Fruit fly (Drosophila melanogaster) whole organism, embryonic: ENCODE results near the gene Ufd1.

Experiments
- Abd-B ChIP-seq: fragments of 200-800 bp; sonication (Bioruptor generic); optimal IDR thresholded peaks from 2 replicates; lab custom pipeline; 2018; ENCODE audit warnings: missing biosample characterization, mild to moderate bottlenecking, missing genetic modification characterization, moderate library complexity
- CG1024 ChIP-seq: fragments of 200-800 bp; sonication (Bioruptor generic); IDR thresholded peaks from 2 replicates; pipeline ENCODE4 v1.3.6; 2022; ENCODE audit warnings: missing biosample characterization, missing genetic modification characterization
- CG10366 ChIP-seq: fragments of 200-800 bp; sonication (Bioruptor generic); IDR thresholded peaks from 2 replicates; pipeline ENCODE4 v1.3.6; 2022; ENCODE audit warnings: missing biosample characterization, missing genetic modification characterization
- CG11560 ChIP-seq: fragments of 200-800 bp; sonication (Bioruptor generic); IDR thresholded peaks from 3 replicates; pipeline ENCODE4 v1.3.6; 2022; ENCODE audit warnings: missing biosample characterization, missing genetic modification characterization
- CG11695 ChIP-seq: fragments of 200-800 bp; sonication (Bioruptor generic); IDR thresholded peaks from 3 replicates; pipeline ENCODE4 v1.3.6; 2022; ENCODE audit warnings: missing biosample characterization, missing genetic modification characterization
- CG14014 ChIP-seq: fragments of 200-800 bp; sonication (Bioruptor generic); IDR thresholded peaks from 2 replicates; pipeline ENCODE4 v1.3.6; 2022; ENCODE audit warnings: missing biosample characterization, missing genetic modification characterization
- CG16863 ChIP-seq: fragments of 200-800 bp; sonication (Bioruptor generic); optimal IDR thresholded peaks from 3 replicates; lab custom pipeline; 2016; ENCODE audit warnings: missing biosample characterization, missing genetic modification characterization
- CG17829 ChIP-seq: fragments of 200-800 bp; optimal IDR thresholded peaks from 2 replicates; lab custom pipeline; 2019; ENCODE audit warnings: missing biosample characterization, mild to moderate bottlenecking, missing genetic modification characterization, moderate library complexity
- CG17912 ChIP-seq: fragments of 200-800 bp; sonication (Bioruptor generic); optimal IDR thresholded peaks from 2 replicates; lab custom pipeline; 2018; ENCODE audit warnings: missing biosample characterization, mild to moderate bottlenecking, missing genetic modification characterization
- CG1792 ChIP-seq: fragments of 200-800 bp; sonication (Bioruptor generic); optimal IDR thresholded peaks from 2 replicates; lab custom pipeline; 2016; ENCODE audit warnings: missing biosample characterization, missing genetic modification characterization
- CG18764 ChIP-seq: fragments of 200-800 bp; sonication (Bioruptor generic); optimal IDR thresholded peaks from 3 replicates; lab custom pipeline; 2016; ENCODE audit warnings: missing biosample characterization, missing genetic modification characterization
- CG2129 ChIP-seq: fragments of 200-800 bp; sonication (Bioruptor generic); IDR thresholded peaks from 2 replicates; pipeline ENCODE4 v1.3.6; 2022; ENCODE audit warnings: missing biosample characterization, missing genetic modification characterization; ENCODE audit not compliant: partially characterized antibody
- CG31224 ChIP-seq: fragments of 200-800 bp; sonication (Bioruptor generic); IDR thresholded peaks from 2 replicates; pipeline ENCODE4 v1.3.6; 2022; ENCODE audit warnings: missing biosample characterization, missing genetic modification characterization
- CG3281 ChIP-seq: fragments of 200-800 bp; sonication (Bioruptor generic); optimal IDR thresholded peaks from 3 replicates; lab custom pipeline; 2017; ENCODE audit warnings: missing biosample characterization, mild to moderate bottlenecking, missing genetic modification characterization
- CG33557 ChIP-seq: fragments of 200-800 bp; sonication (Bioruptor generic); optimal IDR thresholded peaks from 2 replicates; lab custom pipeline; 2019; ENCODE audit warnings: missing biosample characterization, mild to moderate bottlenecking, missing genetic modification characterization, moderate library complexity
- CG5180 ChIP-seq: fragments of 200-800 bp; sonication (Bioruptor generic); optimal IDR thresholded peaks from 3 replicates; lab custom pipeline; 2017; ENCODE audit warnings: missing biosample characterization, missing genetic modification characterization, mild to moderate bottlenecking, moderate library complexity, missing genetic modification reagents
- CkIIα-i1 ChIP-seq: fragments of 200-800 bp; sonication (Bioruptor generic); IDR thresholded peaks from 2 replicates; pipeline ENCODE4 v1.3.6; 2022; ENCODE audit warnings: missing biosample characterization, missing genetic modification characterization
- D19B ChIP-seq: fragments of 200-800 bp; sonication (Bioruptor generic); optimal IDR thresholded peaks from 2 replicates; lab custom pipeline; 2017; ENCODE audit warnings: missing biosample characterization, mild to moderate bottlenecking, missing genetic modification characterization
- E2f2 ChIP-seq: fragments of 200-800 bp; sonication (Bioruptor generic); IDR thresholded peaks from 2 replicates; pipeline ENCODE4 v1.3.6; 2022; ENCODE audit warnings: missing biosample characterization, missing genetic modification characterization
- Fer1 ChIP-seq: fragments of 200-800 bp; sonication (Bioruptor generic); optimal IDR thresholded peaks from 2 replicates; lab custom pipeline; 2017; ENCODE audit warnings: missing biosample characterization, mild to moderate bottlenecking, missing genetic modification characterization
- H15 ChIP-seq: fragments of 200-800 bp; sonication (Bioruptor generic); IDR thresholded peaks from 3 replicates; pipeline ENCODE4 v1.3.6; 2022; ENCODE audit warnings: missing biosample characterization, missing genetic modification characterization
- Lim3 ChIP-seq: fragments of 200-800 bp; sonication (Bioruptor generic); IDR thresholded peaks from 2 replicates; pipeline ENCODE4 v1.3.6; 2022; ENCODE audit warnings: missing biosample characterization, missing genetic modification characterization
- MBD-R2 ChIP-seq: fragments of 200-800 bp; sonication (Bioruptor generic); IDR thresholded peaks from 2 replicates; pipeline ENCODE4 v1.3.6; 2022; ENCODE audit warnings: missing biosample characterization, missing genetic modification characterization
- MTF-1 ChIP-seq: fragments of 200-800 bp; sonication (Bioruptor generic); optimal IDR thresholded peaks from 2 replicates; lab custom pipeline; 2018; ENCODE audit warnings: missing biosample characterization, mild to moderate bottlenecking, missing genetic modification characterization, borderline replicate concordance
- Mes4 ChIP-seq: fragments of 200-800 bp; sonication (Bioruptor generic); optimal IDR thresholded peaks from 2 replicates; lab custom pipeline; 2016; ENCODE audit warnings: missing biosample characterization, missing genetic modification characterization
- Rfx ChIP-seq: fragments of 200-800 bp; sonication (Bioruptor generic); IDR thresholded peaks from 2 replicates; pipeline ENCODE4 v1.3.6; 2022; ENCODE audit warnings: missing biosample characterization, missing genetic modification characterization
- Side ChIP-seq: fragments of 200-800 bp; sonication (Bioruptor generic); optimal IDR thresholded peaks from 2 replicates; lab custom pipeline; 2016; ENCODE audit warnings: missing biosample characterization, missing genetic modification characterization
- bbx ChIP-seq: fragments of 200-800 bp; sonication (Bioruptor generic); IDR thresholded peaks from 2 replicates; pipeline ENCODE4 v1.3.6; 2022; ENCODE audit warnings: missing biosample characterization, missing genetic modification characterization; ENCODE audit not compliant: partially characterized antibody
- bigmax ChIP-seq: fragments of 200-800 bp; sonication (Bioruptor generic); optimal IDR thresholded peaks from 2 replicates; lab custom pipeline; 2018; ENCODE audit warnings: missing biosample characterization, mild to moderate bottlenecking, missing genetic modification characterization
- bowl ChIP-seq: fragments of 200-800 bp; sonication (Bioruptor generic); IDR thresholded peaks from 2 replicates; pipeline ENCODE4 v1.3.6; 2022; ENCODE audit warnings: missing biosample characterization, missing genetic modification characterization
- cg ChIP-seq: fragments of 200-800 bp; sonication (Bioruptor generic); optimal IDR thresholded peaks from 3 replicates; lab custom pipeline; 2019; ENCODE audit warnings: missing biosample characterization, mild to moderate bottlenecking, missing genetic modification characterization, moderate library complexity
- chm ChIP-seq: fragments of 200-800 bp; sonication (Bioruptor generic); IDR thresholded peaks from 2 replicates; pipeline ENCODE4 v1.3.6; 2022; ENCODE audit warnings: missing biosample characterization, missing genetic modification characterization
- chn ChIP-seq: fragments of 200-800 bp; sonication (Bioruptor generic); optimal IDR thresholded peaks from 2 replicates; lab custom pipeline; 2016; ENCODE audit warnings: missing biosample characterization, missing genetic modification characterization
- fu2 ChIP-seq: fragments of 200-800 bp; sonication (Bioruptor generic); optimal IDR thresholded peaks from 2 replicates; lab custom pipeline; 2016; ENCODE audit warnings: missing biosample characterization, missing genetic modification characterization
- grau ChIP-seq: fragments of 200-800 bp; optimal IDR thresholded peaks from 3 replicates; lab custom pipeline; 2019; ENCODE audit warnings: missing biosample characterization, mild to moderate bottlenecking, missing genetic modification characterization, moderate library complexity
- ham ChIP-seq: fragments of 200-800 bp; sonication (Bioruptor generic); IDR thresholded peaks from 2 replicates; pipeline ENCODE4 v1.3.6; 2022; ENCODE audit warnings: missing biosample characterization, missing genetic modification characterization
- hkb ChIP-seq, 2 experiments: fragments of 200-800 bp in 1 of 2; fragments of >200 bp in 1 of 2; sonication (Bioruptor generic) in 1 of 2; IDR thresholded peaks in 1 of 2; optimal IDR thresholded peaks in 1 of 2; 2 replicates each; pipeline versions ENCODE4 v1.3.6 to Lab custom; 2017 to 2022; ENCODE audit warnings: missing biosample characterization in 1 of 2, missing genetic modification characterization in 1 of 2
- knrl ChIP-seq: fragments of 200-800 bp; sonication (Bioruptor generic); IDR thresholded peaks from 3 replicates; pipeline ENCODE4 v1.3.6; 2022; ENCODE audit warnings: missing biosample characterization, missing genetic modification characterization; ENCODE audit not compliant: partially characterized antibody
- lab ChIP-seq: fragments of 200-800 bp; sonication (Bioruptor generic); optimal IDR thresholded peaks from 3 replicates; lab custom pipeline; 2017; ENCODE audit warnings: missing biosample characterization, missing genetic modification characterization, mild to moderate bottlenecking, moderate library complexity, missing genetic modification reagents
- mam ChIP-seq: fragments of 200-800 bp; sonication (Bioruptor generic); optimal IDR thresholded peaks from 3 replicates; lab custom pipeline; 2016; ENCODE audit warnings: missing biosample characterization, missing genetic modification characterization
- peb ChIP-seq: fragments of 200-800 bp; sonication (Bioruptor generic); IDR thresholded peaks from 2 replicates; pipeline ENCODE4 v1.3.6; 2022; ENCODE audit warnings: missing biosample characterization, missing genetic modification characterization
- prd ChIP-seq, 3 experiments: fragments of >200 bp in 2 of 3; fragments of 200-800 bp in 1 of 3; sonication (Bioruptor generic) in 1 of 3; optimal IDR thresholded peaks in 2 of 3; IDR thresholded peaks in 1 of 3; 2 replicates in 2 of 3; 3 replicates in 1 of 3; pipeline versions ENCODE4 v1.3.6 to Lab custom; 2017 to 2022; ENCODE audit warnings: missing biosample characterization in 1 of 3, missing genetic modification characterization in 1 of 3
- sima ChIP-seq: fragments of 200-800 bp; sonication (Bioruptor generic); optimal IDR thresholded peaks from 2 replicates; lab custom pipeline; 2016; ENCODE audit warnings: missing biosample characterization, missing genetic modification characterization
- slp2 ChIP-seq: fragments of 200-800 bp; sonication (Bioruptor generic); optimal IDR thresholded peaks from 2 replicates; lab custom pipeline; 2016; ENCODE audit warnings: missing biosample characterization, missing genetic modification characterization
- tll ChIP-seq, 2 experiments: fragments of 200-800 bp in 1 of 2; fragments of >200 bp in 1 of 2; sonication (Bioruptor generic) in 1 of 2; optimal IDR thresholded peaks; 2 replicates each; lab custom pipeline; 2017 to 2019; ENCODE audit warnings: missing biosample characterization in 2 of 2, missing genetic modification characterization in 2 of 2, mild to moderate bottlenecking in 1 of 2, moderate library complexity in 1 of 2
- usp ChIP-seq: fragments of >200 bp; optimal IDR thresholded peaks from 2 replicates; lab custom pipeline; 2017; ENCODE audit warnings: missing biosample characterization, missing genetic modification characterization
- wek ChIP-seq: fragments of 200-800 bp; sonication (Bioruptor generic); optimal IDR thresholded peaks from 3 replicates; lab custom pipeline; 2018; ENCODE audit warnings: missing biosample characterization, mild to moderate bottlenecking, missing genetic modification characterization, moderate library complexity
- zen2 ChIP-seq: fragments of 200-800 bp; sonication (Bioruptor generic); IDR thresholded peaks from 3 replicates; pipeline ENCODE4 v1.3.6; 2022; ENCODE audit warnings: missing biosample characterization, missing genetic modification characterization; ENCODE audit not compliant: partially characterized antibody
- zfh2 ChIP-seq: fragments of 200-800 bp; sonication (Bioruptor generic); optimal IDR thresholded peaks from 2 replicates; lab custom pipeline; 2016; ENCODE audit warnings: missing biosample characterization, missing genetic modification characterization

Gene Ufd1

DNA sequence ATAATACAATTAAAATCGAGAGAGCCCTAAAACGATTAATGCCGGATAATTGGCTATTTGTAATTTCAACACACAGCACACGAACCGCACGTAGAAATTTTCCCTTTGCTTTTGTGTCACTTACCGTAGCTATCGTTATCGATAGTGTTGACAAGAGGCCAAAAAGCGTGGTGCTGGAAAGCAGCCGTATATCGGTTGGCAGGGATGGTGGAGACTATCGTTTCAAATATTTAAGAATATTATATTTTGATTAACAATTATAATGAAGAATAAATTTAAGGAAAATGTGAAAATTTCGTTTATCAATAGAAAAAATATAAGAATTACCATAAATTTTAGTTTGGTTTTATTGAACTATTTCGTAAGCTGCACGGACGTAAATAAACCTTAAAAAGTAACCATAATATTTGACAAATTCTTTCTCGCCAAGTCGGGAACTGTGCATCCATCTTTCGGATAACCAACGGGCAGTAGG, 29.9 kb downstream of the Ufd1 start, which contains the start of gene JIL-1 (continued):
- TF ChIP-seq Side: no peak
- peak; percentile 87 for TF ChIP-seq knrl
- TF ChIP-seq Rfx (GFP tag; lab: Robert Waterston, UW): peak; percentile 94
- TF ChIP-seq CG33557: peak; percentile 28
- no peak; the same call in 1 of the 2 replicates for TF ChIP-seq CG1024 (GFP tag; lab: Robert Waterston, UW)
- peak; percentile 30 for TF ChIP-seq CG18764
- peak; percentile 26 for TF ChIP-seq Abd-B
- TF ChIP-seq CG31224 (GFP tag; lab: Robert Waterston, UW): peak; percentile 65
- TF ChIP-seq Lim3 (GFP tag; lab: Robert Waterston, UW): no peak
- peak; percentile 65 for TF ChIP-seq CG10366 (GFP tag; lab: Robert Waterston, UW)
- no peak for TF ChIP-seq prd (optimal IDR thresholded peaks at IDR 0.05; lab: Kevin White, UChicago)
- TF ChIP-seq prd (GFP tag; IDR thresholded peaks at IDR 0.05; lab: Robert Waterston, UW): peak; percentile 72; the same call in 2 of the 3 replicates
- TF ChIP-seq H15 (GFP tag; lab: Robert Waterston, UW): peak; percentile 24; the same call in 1 of the 3 replicates
- peak; percentile 49 for TF ChIP-seq E2f2 (GFP tag; lab: Robert Waterston, UW)
- TF ChIP-seq CG16863: no peak
- TF ChIP-seq zfh2 (GFP tag; lab: Kevin White, UChicago): peak; percentile 71
- peak; percentile 38; the same call in 2 of the 3 replicates for TF ChIP-seq zen2
- TF ChIP-seq tll (GFP tag; optimal IDR thresholded peaks at IDR 0.05; lab: Kevin White, UChicago): no peak
- no peak for TF ChIP-seq sima
- TF ChIP-seq CG11560 (tag; lab: Robert Waterston, UW): peak; percentile 20; the same call in 1 of the 3 replicates
- no peak for TF ChIP-seq Mes4
- TF ChIP-seq chm (GFP tag; lab: Robert Waterston, UW): peak; percentile 51
- TF ChIP-seq peb (GFP tag; lab: Robert Waterston, UW): peak; percentile 33
- TF ChIP-seq slp2 (GFP tag; lab: Kevin White, UChicago): peak; percentile 24
- no peak; the same call in 1 of the 2 replicates for TF ChIP-seq bowl (GFP tag; lab: Robert Waterston, UW)
- peak; percentile 65 for TF ChIP-seq lab (GFP tag; lab: Kevin White, UChicago)
- peak; percentile 60 for TF ChIP-seq Fer1
- peak; percentile 89 for TF ChIP-seq bbx
- peak; percentile 4 for TF ChIP-seq CG1792 (GFP tag; lab: Kevin White, UChicago)
- peak; percentile 64 for TF ChIP-seq mam (GFP tag; lab: Kevin White, UChicago)
- no peak for TF ChIP-seq CG5180
- peak; percentile 53 for TF ChIP-seq fu2 (GFP tag; lab: Kevin White, UChicago)
- TF ChIP-seq CG14014 (GFP tag; lab: Robert Waterston, UW): peak; percentile 62
- peak; percentile 39 for TF ChIP-seq CG3281 (GFP tag; lab: Kevin White, UChicago)
- TF ChIP-seq D19B (GFP tag; lab: Kevin White, UChicago): no peak
- TF ChIP-seq usp (GFP tag; lab: Kevin White, UChicago): no peak
- peak; percentile 50 for TF ChIP-seq chn
- no peak for TF ChIP-seq CkIIα-i1 (GFP tag; lab: Robert Waterston, UW)
- peak; percentile 55 for TF ChIP-seq CG17829 (tag; lab: Kevin White, UChicago)
- TF ChIP-seq ham (GFP tag; lab: Robert Waterston, UW): peak; percentile 40; the same call in 1 of the 2 replicates
- peak; percentile 66 for TF ChIP-seq grau (tag; lab: Kevin White, UChicago)
- no peak for TF ChIP-seq bigmax (GFP tag; lab: Kevin White, UChicago)
- no peak for TF ChIP-seq MTF-1 (GFP tag; lab: Kevin White, UChicago)
- peak; percentile 78 for TF ChIP-seq CG2129 (GFP tag; lab: Robert Waterston, UW)
- peak; percentile 88 for TF ChIP-seq MBD-R2 (GFP tag; lab: Robert Waterston, UW)
- peak; percentile 19 for TF ChIP-seq CG17912 (GFP tag; lab: Kevin White, UChicago)
- 0 out of 3 replicates have a peak, but pooled peaks have one; percentile 30 for TF ChIP-seq CG11695 (GFP tag; lab: Robert Waterston, UW)
- no peak for TF ChIP-seq wek (GFP tag; lab: Kevin White, UChicago)
- TF ChIP-seq hkb (optimal IDR thresholded peaks at IDR 0.05; lab: Kevin White, UChicago): no peak
- TF ChIP-seq hkb (GFP tag; IDR thresholded peaks at IDR 0.05; lab: Robert Waterston, UW): peak; percentile 26; the same call in 1 of the 2 replicates
- TF ChIP-seq cg (GFP tag; lab: Kevin White, UChicago): no peak
